Fruit fly (Drosophila melanogaster) ovary, adult (tissue): Measurements from ENCODE around the gene CG10747.
A peak's percentile ranks its signal among the peaks of the same experiment; 100 is the strongest.

Experiments
- CG17801 ChIP-seq: fragments of 200-800 bp; optimal IDR thresholded peaks from 2 replicates; lab custom pipeline; 2019; ENCODE audit warnings: missing biosample characterization, mild to moderate bottlenecking, missing genetic modification characterization, moderate library complexity; ENCODE audit not compliant: partially characterized antibody

Gene CG10747

DNA sequence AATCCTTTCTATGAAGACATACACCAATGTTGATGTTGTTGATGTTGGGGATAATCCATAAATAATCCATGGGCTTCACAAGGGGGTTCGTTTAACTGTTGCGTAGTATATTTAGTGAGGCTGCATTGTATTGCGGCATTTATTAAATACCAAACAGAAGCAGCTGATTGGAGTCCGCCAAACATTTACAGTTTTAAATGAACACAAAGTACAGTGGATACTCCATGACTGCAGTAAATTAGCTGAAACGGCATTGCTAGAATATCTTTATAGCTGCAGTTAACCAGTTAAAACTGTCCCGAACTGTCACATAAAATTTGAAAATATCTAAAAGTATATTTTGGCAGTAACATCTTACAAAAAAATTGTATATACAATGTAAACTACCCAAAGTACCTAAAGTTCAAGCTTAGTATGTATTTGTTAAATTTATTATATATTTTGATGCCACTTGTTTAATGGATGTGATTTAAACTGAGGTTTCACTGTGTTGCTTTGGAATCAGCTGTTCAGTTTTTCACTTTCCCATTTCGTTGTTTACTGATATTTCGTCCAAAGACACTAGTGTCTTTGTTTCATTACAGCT is at the start of gene CG10747, which contains the start of gene Pyroxd1:
Gene CG10747, minus strand, starts transcription at position 255 of the 586 bp plus-strand sequence.
Gene Pyroxd1, plus strand, starts transcription at position 342 of the 586 bp plus-strand sequence.
- TF ChIP-seq CG17801: peak; percentile 99

DNA sequence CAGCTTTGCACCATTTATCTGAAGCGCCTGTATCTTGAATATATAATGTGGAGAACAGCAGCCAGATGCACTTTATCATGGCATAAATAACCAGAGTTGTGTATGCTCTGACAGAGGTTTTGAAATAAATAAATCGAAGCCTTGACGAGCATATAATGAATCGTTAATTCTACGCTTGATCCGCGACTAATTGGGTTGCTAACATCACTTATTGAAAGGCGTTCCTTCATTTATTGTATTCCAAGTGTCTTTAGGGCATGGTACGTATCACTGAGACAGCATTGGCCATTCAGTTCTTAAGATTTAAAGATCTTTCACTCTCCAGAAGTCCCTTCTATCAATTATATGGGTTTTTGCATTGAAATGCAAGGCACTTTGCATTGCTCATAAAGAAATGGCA is 43.7 kb upstream of the CG10747 start, which contains the start of gene CG10651:
Gene CG10651, minus strand, starts transcription at position 101 of the 400 bp plus-strand sequence.
- no peak for TF ChIP-seq CG17801

DNA sequence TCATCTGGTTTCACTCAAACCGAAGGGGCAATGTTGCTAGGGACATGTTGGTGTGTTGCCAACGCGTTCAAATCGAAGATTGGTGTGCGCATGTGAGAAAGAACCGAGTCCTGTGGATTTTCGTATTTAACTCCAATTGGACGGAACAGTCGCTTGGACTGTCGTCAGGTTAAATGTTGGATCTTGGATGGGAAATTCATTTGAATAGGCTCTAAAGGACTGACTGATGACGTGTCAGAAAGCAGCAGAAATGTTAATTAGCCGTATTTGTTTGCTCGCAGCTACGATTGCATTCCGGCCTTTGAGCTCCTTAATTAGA is 30.0 kb upstream of the CG10747 start:
- no peak for TF ChIP-seq CG17801

DNA sequence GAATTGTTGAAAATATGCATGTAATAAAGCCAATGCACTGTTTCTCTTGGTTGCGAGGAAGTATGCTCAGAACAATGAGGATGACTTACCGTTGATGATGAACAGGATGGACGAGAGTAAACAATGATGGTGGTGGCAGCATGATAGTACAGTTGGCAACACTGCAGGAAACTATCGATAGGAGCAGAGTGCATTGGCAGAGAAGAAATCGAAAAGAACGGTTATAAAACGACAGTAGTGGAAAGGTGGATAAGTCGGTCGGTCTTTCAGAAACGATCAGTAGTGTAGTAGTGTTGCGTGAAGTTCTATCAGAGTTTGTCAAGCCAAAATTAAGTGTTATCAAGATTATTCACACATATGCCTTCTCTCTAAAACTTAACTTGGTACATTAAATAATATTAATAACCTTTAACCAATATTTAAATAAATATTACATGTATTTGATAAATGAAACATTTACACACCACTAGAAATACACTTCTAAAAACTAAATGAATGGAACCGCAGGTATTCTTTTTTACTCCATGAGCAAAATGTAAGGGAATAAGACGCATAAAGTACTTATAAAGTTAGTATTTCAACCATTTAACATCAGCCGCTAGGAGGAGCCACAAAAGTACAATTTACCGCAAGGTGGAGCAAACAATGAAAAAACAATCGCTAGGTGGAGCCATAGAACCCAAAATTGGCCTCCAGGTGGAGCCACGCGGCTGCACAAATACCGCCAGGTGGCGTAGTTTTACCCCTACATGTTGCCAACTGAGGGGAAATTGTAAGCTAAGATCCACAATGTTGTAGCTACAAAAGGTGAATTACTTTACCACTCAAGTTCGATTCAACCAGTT is 29.5 kb upstream of the CG10747 start:
- TF ChIP-seq CG17801: peak; percentile 15

DNA sequence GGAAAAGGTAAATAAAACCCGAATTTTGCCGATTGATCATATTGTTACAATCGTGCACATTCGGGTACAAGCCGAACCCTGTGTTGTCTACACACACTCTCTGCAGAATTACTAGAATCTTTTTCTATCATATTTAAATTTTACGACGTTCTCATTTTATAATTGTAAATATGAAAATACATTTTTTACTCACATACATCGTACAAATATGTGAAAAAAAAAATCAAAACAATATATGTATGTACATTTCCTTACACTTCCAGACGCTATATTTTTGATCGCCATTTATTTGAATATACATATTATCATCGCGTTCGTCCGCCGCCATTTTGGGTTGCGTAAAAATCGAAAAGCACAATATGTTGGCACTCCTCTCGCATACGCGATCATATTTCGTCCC is 26.6 kb upstream of the CG10747 start:
- TF ChIP-seq CG17801: no peak

DNA sequence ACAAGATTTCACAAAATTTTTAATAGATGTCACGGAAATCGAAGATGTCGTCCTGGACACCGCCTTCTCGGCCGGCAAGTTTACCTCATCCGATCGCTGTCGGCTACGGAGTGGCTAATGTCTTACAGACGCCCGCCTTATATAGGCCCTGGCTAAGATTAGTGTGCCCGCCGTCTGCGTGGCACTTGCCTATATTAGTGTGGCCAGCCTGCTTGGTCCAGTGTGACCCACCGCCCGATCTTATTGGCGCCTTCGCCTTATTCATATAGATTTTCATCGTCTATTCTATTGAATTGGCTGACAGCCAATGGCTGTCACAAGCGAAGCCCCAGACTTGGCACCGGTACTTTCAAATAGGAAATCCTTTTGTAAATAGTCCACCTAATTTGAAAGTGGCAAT is 24.7 kb upstream of the CG10747 start:
- TF ChIP-seq CG17801: no peak

DNA sequence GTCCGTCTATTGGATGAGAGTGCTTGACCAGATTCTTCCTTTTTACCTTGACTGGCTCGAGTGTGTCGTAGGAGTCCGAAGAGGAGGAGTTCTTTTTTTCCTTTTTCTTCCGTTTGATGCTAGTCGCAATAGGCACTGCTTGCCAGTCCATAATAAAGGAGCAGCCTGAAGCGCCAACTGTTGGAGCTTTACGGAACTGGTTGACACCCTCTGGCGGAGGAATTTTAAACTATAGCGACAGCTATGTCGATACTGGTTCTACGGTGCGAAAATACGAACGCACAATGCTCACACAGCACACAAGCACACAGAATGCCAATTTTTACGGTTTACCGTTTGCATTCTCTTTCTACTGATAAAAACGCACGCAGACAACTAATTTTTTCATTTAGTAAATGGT is 15.4 kb upstream of the CG10747 start:
- no peak for TF ChIP-seq CG17801

DNA sequence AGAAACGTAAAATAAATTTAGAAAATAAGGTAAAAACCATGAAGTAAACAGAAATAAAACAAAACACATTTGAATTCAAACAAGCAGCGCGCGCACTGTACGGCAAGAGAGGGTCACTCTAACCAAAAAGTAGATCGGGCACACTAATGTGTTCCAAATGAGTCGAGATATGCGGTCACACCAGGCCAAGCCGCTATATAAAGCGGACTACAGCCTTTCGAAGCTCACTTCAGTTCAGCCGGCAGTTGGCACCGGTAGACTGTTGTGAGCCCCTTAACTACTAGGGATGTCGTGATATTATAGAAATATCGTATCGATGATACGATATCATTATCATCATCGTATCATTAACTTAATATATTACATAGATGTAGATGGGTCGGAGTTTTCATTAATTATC is 13.4 kb upstream of the CG10747 start:
- peak; percentile 4 for TF ChIP-seq CG17801

DNA sequence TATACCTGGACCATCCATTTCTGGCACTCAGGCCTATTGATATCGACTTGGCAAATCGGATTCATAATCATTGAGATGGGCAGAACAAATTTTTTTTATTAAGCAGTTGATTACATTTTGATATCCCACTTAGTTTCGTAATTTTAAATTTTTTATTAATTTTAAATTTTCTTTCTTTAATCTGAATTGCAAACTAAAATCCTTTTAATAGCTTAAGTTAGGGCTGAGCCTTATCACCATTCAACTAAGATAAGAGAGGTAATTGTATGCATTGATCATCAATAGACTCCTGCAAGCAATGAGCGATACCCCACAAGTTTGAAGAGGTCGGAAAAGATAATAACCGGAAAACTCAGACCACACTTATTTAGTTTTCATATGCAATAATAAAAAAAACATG is 12.9 kb upstream of the CG10747 start, which contains the start of gene CG13970:
Gene CG13970, minus strand, starts transcription at position 101 of the 400 bp plus-strand sequence.
- no peak for TF ChIP-seq CG17801

DNA sequence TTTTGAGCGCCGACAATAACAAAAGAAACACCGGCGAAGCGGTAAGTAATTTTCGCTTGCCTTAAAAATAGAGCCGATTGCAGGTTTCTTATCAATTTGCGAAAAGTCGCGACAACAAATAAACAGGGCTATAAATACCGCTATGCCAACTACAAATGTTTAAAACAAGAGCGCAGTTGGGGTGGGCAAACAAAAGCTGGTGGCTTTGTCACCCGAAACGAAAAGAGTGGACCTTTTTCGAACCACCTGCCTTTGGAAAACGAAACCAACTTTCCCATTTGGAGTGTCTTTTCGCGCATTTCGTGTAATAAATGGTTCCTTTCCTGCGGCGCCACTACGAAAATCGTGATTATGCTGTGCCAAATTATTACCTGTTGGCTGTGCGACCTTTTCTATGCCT is 7.0 kb upstream of the CG10747 start:
- TF ChIP-seq CG17801: no peak

DNA sequence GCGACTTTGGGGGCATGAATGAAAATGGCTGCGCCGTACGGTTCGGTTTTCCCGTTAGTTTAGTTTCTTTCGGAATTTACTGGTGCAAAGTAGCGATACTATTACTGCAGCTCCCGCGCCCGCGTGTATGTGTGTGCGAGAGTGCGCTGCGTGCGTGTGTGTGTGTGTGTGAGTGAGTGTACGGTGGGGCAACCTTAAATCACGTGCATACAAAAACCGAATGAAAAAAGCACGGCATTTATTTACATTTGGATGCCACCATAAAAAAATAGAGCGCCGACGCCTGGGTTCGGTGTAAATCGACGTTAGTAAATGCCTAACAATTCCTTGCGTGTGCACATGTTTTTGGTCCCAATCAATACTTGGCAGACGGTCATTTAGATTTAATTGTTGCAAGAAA is 6.6 kb upstream of the CG10747 start:
- no peak for TF ChIP-seq CG17801

DNA sequence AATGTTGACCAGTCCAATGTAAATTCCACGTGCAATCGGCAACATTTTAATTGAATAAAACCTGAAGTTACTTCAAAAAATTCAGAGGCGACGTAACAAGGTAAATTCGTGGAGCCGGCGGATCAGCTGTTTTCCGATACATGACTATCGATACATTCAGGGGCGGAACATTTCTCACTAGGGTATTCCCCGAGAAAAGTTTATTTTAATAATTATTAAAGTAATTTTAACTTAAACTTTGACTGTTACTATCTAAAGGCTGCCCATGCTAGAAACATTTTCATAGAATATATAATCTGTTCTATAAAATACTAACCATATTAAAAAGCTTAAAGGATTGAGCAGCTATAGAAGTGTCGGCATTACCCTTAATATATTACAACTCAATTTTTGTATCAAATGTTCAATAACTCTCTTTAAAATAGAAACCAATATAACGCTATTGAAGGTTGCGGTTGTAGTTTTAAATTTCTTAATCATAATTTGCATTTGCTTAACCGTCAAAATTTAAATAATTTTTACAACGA is 6.0 kb upstream of the CG10747 start, which contains the start of the genes mRpS18B and Kua:
Gene mRpS18B, minus strand, starts transcription at position 149 of the 527 bp plus-strand sequence.
Gene Kua, plus strand, starts transcription at position 477 of the 527 bp plus-strand sequence.
- no peak for TF ChIP-seq CG17801

DNA sequence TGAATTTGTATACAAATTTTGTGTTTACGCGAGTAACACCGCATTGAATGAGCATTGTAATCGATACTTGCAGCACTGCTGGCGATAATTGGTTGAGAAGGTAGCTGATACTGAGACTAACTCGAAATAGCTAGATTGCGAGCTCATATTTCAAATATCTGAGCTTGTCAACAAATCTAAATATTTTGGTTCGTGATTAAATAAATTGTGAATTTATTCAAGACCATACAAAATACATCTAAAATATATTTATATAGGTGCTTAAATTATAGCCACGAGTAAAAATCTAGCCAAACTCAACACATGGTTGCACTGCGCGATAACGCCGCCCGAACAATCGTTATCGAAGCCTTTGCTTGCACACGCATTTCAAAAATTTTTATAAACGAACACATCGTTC is 2.6 kb upstream of the CG10747 start, which contains the start of the genes Taf13 and nesd:
Gene Taf13, minus strand, starts transcription at position 56 of the 400 bp plus-strand sequence.
Gene nesd, plus strand, starts transcription at position 179 of the 400 bp plus-strand sequence.
- TF ChIP-seq CG17801: peak; percentile 60

DNA sequence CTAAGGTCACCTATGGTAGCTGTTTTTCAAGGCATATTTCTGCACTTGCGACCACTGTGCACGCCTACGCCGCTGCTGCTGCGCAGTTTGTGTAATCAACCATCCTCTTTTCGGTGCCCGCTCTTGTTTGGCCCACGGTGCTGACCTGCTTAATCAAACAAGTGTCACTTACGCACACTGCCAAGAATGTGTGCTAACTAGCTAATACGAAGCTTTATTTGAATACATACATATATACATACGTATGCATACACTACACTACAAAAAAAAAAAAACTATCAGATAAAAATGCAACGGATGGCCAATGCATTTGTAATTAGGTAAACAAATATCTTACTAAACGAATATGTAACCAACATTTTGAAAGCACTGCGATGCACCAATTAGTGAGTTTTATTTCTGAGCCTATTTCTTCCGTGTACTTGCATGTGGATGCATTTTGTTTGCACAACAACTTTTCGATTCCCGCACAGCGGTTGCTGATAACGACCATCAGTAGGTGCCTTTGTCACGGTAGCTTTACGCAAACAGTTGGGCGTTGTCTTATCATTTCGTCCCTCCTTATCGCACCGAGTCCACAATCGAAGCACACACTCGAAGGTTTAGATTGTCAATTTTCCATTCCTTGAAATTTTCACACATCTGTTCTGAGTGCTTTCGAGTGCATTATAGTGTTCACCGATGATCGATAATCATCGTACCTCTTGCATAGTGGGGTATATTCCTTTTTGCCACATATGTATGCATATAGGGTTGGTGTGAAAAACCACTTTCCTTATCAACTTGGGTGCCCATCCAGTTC is 4.7 kb downstream of the CG10747 start:
- TF ChIP-seq CG17801: peak; percentile 36

DNA sequence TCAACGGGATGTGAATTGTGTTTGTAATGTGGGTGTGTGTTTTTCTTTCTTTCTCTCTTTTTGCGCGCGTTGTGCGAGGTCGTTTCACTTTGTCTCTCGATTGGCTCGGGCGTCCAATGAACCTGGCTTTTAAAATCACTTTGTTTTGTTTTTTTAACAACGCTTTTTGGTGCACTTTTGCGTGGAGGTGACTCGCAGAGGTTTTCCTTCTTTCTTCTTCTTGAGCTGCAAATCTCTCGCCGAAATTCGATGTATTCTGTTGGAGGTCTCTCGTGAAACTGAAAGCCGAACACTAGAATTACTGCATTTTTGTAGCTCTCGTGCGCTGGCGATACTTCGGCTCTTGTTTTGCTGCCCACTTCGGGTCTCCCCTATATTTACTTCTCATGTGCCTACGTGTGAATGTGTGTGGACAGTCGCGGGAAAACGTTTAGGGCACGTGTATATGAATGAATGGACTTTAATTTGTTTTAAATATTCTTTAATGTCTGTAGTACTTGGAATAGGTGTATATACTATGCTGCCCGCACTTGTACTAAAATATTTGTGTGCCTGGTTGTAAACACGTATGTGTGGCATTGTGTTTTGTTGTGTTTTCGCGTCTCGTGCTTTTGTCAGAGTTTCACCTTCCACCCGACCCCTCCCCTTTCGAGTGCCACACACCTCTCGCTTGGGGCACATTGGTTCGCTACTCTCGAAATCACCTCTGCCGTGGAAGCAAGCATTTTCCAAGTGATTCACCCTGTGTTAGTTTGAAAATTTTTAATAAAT is 6.2 kb downstream of the CG10747 start, which contains the start of gene fok:
Gene fok, minus strand, starts transcription at position 286 of the 771 bp plus-strand sequence.
- TF ChIP-seq CG17801: peak; percentile 97
